Worm (Caenorhabditis elegans): Measurements from ENCODE around the gene mak-2.

ce11 chrIV:848207-848606 is 36.9 kb upstream of the mak-2 start:
- TF ChIP-seq fos-1 (tag; optimal IDR thresholded peaks at IDR 0.05): no peak
- TF ChIP-seq nhr-76 (tag; optimal IDR thresholded peaks at IDR 0.05): no peak
- no peak for TF ChIP-seq zag-1 (tag; optimal IDR thresholded peaks at IDR 0.05)
- TF ChIP-seq pha-4 (GFP tag; IDR thresholded peaks at IDR 0.05): no peak
- TF ChIP-seq pha-4 (tag; optimal IDR thresholded peaks at IDR 0.05): no peak
- no peak for TF ChIP-seq tag-97 (GFP tag; IDR thresholded peaks at IDR 0.05)
- TF ChIP-seq mep-1 (tag; optimal IDR thresholded peaks at IDR 0.05): no peak
